Worm (Caenorhabditis elegans): ENCODE results near the gene hot-6.

- TF ChIP-seq Y48G9A.11 (GFP tag; IDR thresholded peaks at IDR 0.05), result no peak
- TF ChIP-seq unc-62 (GFP tag; optimal IDR thresholded peaks at IDR 0.05 in 1 of 2), result no peak
- no peak for TF ChIP-seq unc-62 (tag; optimal IDR thresholded peaks at IDR 0.05)
- no peak for TF ChIP-seq ztf-11 (tag; optimal IDR thresholded peaks at IDR 0.05)
- no peak for TF ChIP-seq rbr-2 (tag; optimal IDR thresholded peaks at IDR 0.05)
- no peak for TF ChIP-seq pha-4 (GFP tag; IDR thresholded peaks at IDR 0.05)
- TF ChIP-seq pha-4 (tag; optimal IDR thresholded peaks at IDR 0.05), result no peak
- TF ChIP-seq nhr-10 (tag; optimal IDR thresholded peaks at IDR 0.05), result no peak
- no peak for TF ChIP-seq nhr-28 (tag; optimal IDR thresholded peaks at IDR 0.05)
- TF ChIP-seq egl-27 (tag; optimal IDR thresholded peaks at IDR 0.05), result no peak
- no peak for TF ChIP-seq dmd-9 (GFP tag; IDR thresholded peaks at IDR 0.05)
These were observed 30.9 kb downstream of the hot-6 start, which contains the start of gene frpr-9 for ce11 chrV:10991789-10992188.
